Fruit fly (Drosophila melanogaster) whole organism, wandering third instar larva: ENCODE results near the gene PIP82.

Experiments
- Abd-B ChIP-seq: fragments of >200 bp; optimal IDR thresholded peaks from 2 replicates; lab custom pipeline; 2017; ENCODE audit warnings: missing biosample characterization, missing genetic modification characterization
- CG9705 ChIP-seq: fragments of 200-800 bp; sonication (Bioruptor generic); optimal IDR thresholded peaks from 2 replicates; lab custom pipeline; 2018; ENCODE audit warnings: missing biosample characterization, mild to moderate bottlenecking, missing genetic modification characterization
- CrebA ChIP-seq: fragments of 200-800 bp; sonication (Bioruptor generic); optimal IDR thresholded peaks from 2 replicates; lab custom pipeline; 2016; ENCODE audit warnings: missing biosample characterization, mild to moderate bottlenecking, missing genetic modification characterization, borderline replicate concordance
- Dif ChIP-seq: fragments of 200-275, 200-300 bp; sonication (Bioruptor generic); optimal IDR thresholded peaks from 2 replicates; lab custom pipeline; 2018; ENCODE audit warnings: missing biosample characterization, missing genetic modification characterization; ENCODE audit not compliant: partially characterized antibody
- Jra ChIP-seq: sonication (Bioruptor generic); optimal IDR thresholded peaks from 2 replicates; lab custom pipeline; 2016; ENCODE audit warnings: missing biosample characterization, missing genetic modification characterization
- Myc ChIP-seq: fragments of >200 bp; optimal IDR thresholded peaks from 2 replicates; lab custom pipeline; 2017
- OdsH ChIP-seq: fragments of 200-800 bp; sonication (Bioruptor generic); optimal IDR thresholded peaks from 2 replicates; lab custom pipeline; 2016; ENCODE audit warnings: missing biosample characterization, mild to moderate bottlenecking, missing genetic modification characterization
- Sp1 ChIP-seq: fragments of 200-800 bp; sonication (Bioruptor generic); optimal IDR thresholded peaks from 3 replicates; lab custom pipeline; 2019; ENCODE audit warnings: missing biosample characterization, mild to moderate bottlenecking, missing genetic modification characterization, moderate library complexity
- br ChIP-seq: fragments of 200-800 bp; sonication (Bioruptor generic); optimal IDR thresholded peaks from 2 replicates; lab custom pipeline; 2016; ENCODE audit warnings: missing biosample characterization, missing genetic modification characterization
- brk ChIP-seq: fragments of 200-800 bp; sonication (Bioruptor generic); optimal IDR thresholded peaks from 2 replicates; lab custom pipeline; 2016; ENCODE audit warnings: missing biosample characterization, mild to moderate bottlenecking, missing genetic modification characterization
- h ChIP-seq: fragments of 200-800 bp; sonication (Bioruptor generic); optimal IDR thresholded peaks from 3 replicates; lab custom pipeline; 2016; ENCODE audit warnings: missing biosample characterization, mild to moderate bottlenecking, missing genetic modification characterization
- jim ChIP-seq: fragments of 175-275, 200-325 bp; sonication (Bioruptor generic); optimal IDR thresholded peaks from 2 replicates; lab custom pipeline; 2016; ENCODE audit warnings: missing biosample characterization, mild to moderate bottlenecking, missing genetic modification characterization
- lola ChIP-seq: fragments of >200 bp; optimal IDR thresholded peaks from 2 replicates; lab custom pipeline; 2017; ENCODE audit warnings: missing biosample characterization, missing genetic modification characterization
- psq ChIP-seq: fragments of 200-800 bp; sonication (Bioruptor generic); optimal IDR thresholded peaks from 3 replicates; lab custom pipeline; 2017; ENCODE audit warnings: missing biosample characterization, mild to moderate bottlenecking, missing genetic modification characterization, moderate library complexity

dm6 chrX:8523572-8524155, 5.8 kb downstream of the PIP82 start:
- TF ChIP-seq CrebA (GFP tag; lab: Kevin White, UChicago), result no peak
- no peak for TF ChIP-seq brk (GFP tag; lab: Kevin White, UChicago)
- no peak for TF ChIP-seq h
- no peak for TF ChIP-seq OdsH (GFP tag; lab: Kevin White, UChicago)
- TF ChIP-seq Jra (GFP tag; lab: Kevin White, UChicago), result no peak
- TF ChIP-seq Abd-B (GFP tag; lab: Kevin White, UChicago), result no peak
- no peak for TF ChIP-seq jim (GFP tag; lab: Kevin White, UChicago)
- TF ChIP-seq Sp1 (GFP tag; lab: Kevin White, UChicago), result no peak
- no peak for TF ChIP-seq Myc (lab: Kevin White, UChicago)
- TF ChIP-seq psq (GFP tag; lab: Kevin White, UChicago), result no peak
- TF ChIP-seq lola (GFP tag; lab: Kevin White, UChicago), result no peak
- no peak for TF ChIP-seq br (GFP tag; lab: Kevin White, UChicago)
- no peak for TF ChIP-seq Dif
- no peak for TF ChIP-seq CG9705 (GFP tag; lab: Kevin White, UChicago)
